Fruit fly (Drosophila melanogaster) whole organism, embryonic: ENCODE data around the gene CG12115.
A peak's percentile ranks its signal among the peaks of the same experiment; 100 is the strongest.

Source experiments
- Abd-B ChIP-seq: fragments of 200-800 bp; sonication (Bioruptor generic); optimal IDR thresholded peaks from 2 replicates; lab custom pipeline; 2018; ENCODE audit warnings: missing biosample characterization, mild to moderate bottlenecking, missing genetic modification characterization, moderate library complexity
- Bdp1 ChIP-seq: fragments of 200-800 bp; sonication (Bioruptor generic); optimal IDR thresholded peaks from 3 replicates; lab custom pipeline; 2016; ENCODE audit warnings: missing biosample characterization, missing genetic modification characterization
- CG10209 ChIP-seq: fragments of 200-800 bp; sonication (Bioruptor generic); optimal IDR thresholded peaks from 3 replicates; lab custom pipeline; 2017; ENCODE audit warnings: missing biosample characterization, mild to moderate bottlenecking, missing genetic modification characterization, missing genetic modification reagents
- CG10267 ChIP-seq: fragments of 200-800 bp; sonication (Bioruptor generic); optimal IDR thresholded peaks from 2 replicates; lab custom pipeline; 2018; ENCODE audit warnings: missing biosample characterization, mild to moderate bottlenecking, missing genetic modification characterization, moderate library complexity
- CG12071 ChIP-seq: fragments of 200-800 bp; sonication (Bioruptor generic); optimal IDR thresholded peaks from 3 replicates; lab custom pipeline; 2018; ENCODE audit warnings: missing biosample characterization, mild to moderate bottlenecking, missing genetic modification characterization
- CG12219 ChIP-seq: fragments of 200-800 bp; sonication (Bioruptor generic); optimal IDR thresholded peaks from 3 replicates; lab custom pipeline; 2018; ENCODE audit warnings: missing biosample characterization, mild to moderate bottlenecking, missing genetic modification characterization
- CG13287 ChIP-seq: fragments of 200-800 bp; sonication (Bioruptor generic); IDR thresholded peaks from 2 replicates; pipeline ENCODE4 v1.3.6; 2022; ENCODE audit warnings: missing biosample characterization, missing genetic modification characterization; ENCODE audit not compliant: partially characterized antibody
- CG13424 ChIP-seq: fragments of 200-800 bp; sonication (Bioruptor generic); optimal IDR thresholded peaks from 2 replicates; lab custom pipeline; 2019; ENCODE audit warnings: missing biosample characterization, mild to moderate bottlenecking, missing genetic modification characterization, moderate library complexity
- CG14050 ChIP-seq: fragments of 200-800 bp; sonication (Bioruptor generic); IDR thresholded peaks from 3 replicates; pipeline ENCODE4 v1.3.6; 2022; ENCODE audit warnings: missing biosample characterization, missing genetic modification characterization
- CG14441 ChIP-seq: fragments of 200-800 bp; sonication (Bioruptor generic); IDR thresholded peaks from 2 replicates; pipeline ENCODE4 v1.3.6; 2022; ENCODE audit warnings: missing biosample characterization, missing genetic modification characterization
- CG14965 ChIP-seq: fragments of 200-800 bp; sonication (Bioruptor generic); optimal IDR thresholded peaks from 2 replicates; lab custom pipeline; 2016; ENCODE audit warnings: missing biosample characterization, missing genetic modification characterization, borderline replicate concordance
- CG15479 ChIP-seq: fragments of 200-800 bp; sonication (Bioruptor generic); optimal IDR thresholded peaks from 3 replicates; lab custom pipeline; 2019; ENCODE audit warnings: missing biosample characterization, mild to moderate bottlenecking, missing genetic modification characterization, moderate library complexity
- CG15514 ChIP-seq: fragments of 200-800 bp; sonication (Bioruptor generic); optimal IDR thresholded peaks from 3 replicates; lab custom pipeline; 2017; ENCODE audit warnings: missing biosample characterization, missing genetic modification characterization, mild to moderate bottlenecking, moderate library complexity, missing genetic modification reagents
- CG17361 ChIP-seq: fragments of 200-800 bp; sonication (Bioruptor generic); IDR thresholded peaks from 3 replicates; pipeline ENCODE4 v1.3.6; 2022; ENCODE audit warnings: missing biosample characterization, missing genetic modification characterization
- CG17612 ChIP-seq: fragments of 200-800 bp; sonication (Bioruptor generic); IDR thresholded peaks from 2 replicates; pipeline ENCODE4 v1.3.6; 2022; ENCODE audit warnings: missing biosample characterization, missing genetic modification characterization
- CG17802 ChIP-seq: fragments of 200-800 bp; sonication (Bioruptor generic); optimal IDR thresholded peaks from 2 replicates; lab custom pipeline; 2018; ENCODE audit warnings: missing biosample characterization, mild to moderate bottlenecking, missing genetic modification characterization, moderate library complexity
- CG2202 ChIP-seq: fragments of 200-800 bp; sonication (Bioruptor generic); optimal IDR thresholded peaks from 2 replicates; lab custom pipeline; 2018; ENCODE audit warnings: missing biosample characterization, mild to moderate bottlenecking, missing genetic modification characterization
- CG31224 ChIP-seq: fragments of 200-800 bp; sonication (Bioruptor generic); IDR thresholded peaks from 2 replicates; pipeline ENCODE4 v1.3.6; 2022; ENCODE audit warnings: missing biosample characterization, missing genetic modification characterization
- CG32767 ChIP-seq: fragments of 200-800 bp; sonication (Bioruptor generic); IDR thresholded peaks from 2 replicates; pipeline ENCODE4 v1.3.6; 2022; ENCODE audit warnings: missing biosample characterization, missing genetic modification characterization
- CG3281 ChIP-seq: fragments of 200-800 bp; sonication (Bioruptor generic); optimal IDR thresholded peaks from 3 replicates; lab custom pipeline; 2017; ENCODE audit warnings: missing biosample characterization, mild to moderate bottlenecking, missing genetic modification characterization
- CG34224 ChIP-seq: fragments of 200-800 bp; sonication (Bioruptor generic); IDR thresholded peaks from 3 replicates; pipeline ENCODE4 v1.3.6; 2022; ENCODE audit warnings: missing biosample characterization, missing genetic modification characterization; ENCODE audit not compliant: partially characterized antibody
- CG42726 ChIP-seq: fragments of 200-800 bp; sonication (Bioruptor generic); IDR thresholded peaks from 2 replicates; pipeline ENCODE4 v1.3.6; 2022; ENCODE audit warnings: missing biosample characterization, missing genetic modification characterization; ENCODE audit not compliant: partially characterized antibody
- CG4730 ChIP-seq: fragments of 200-800 bp; sonication (Bioruptor generic); IDR thresholded peaks from 2 replicates; pipeline ENCODE4 v1.3.6; 2022; ENCODE audit warnings: missing biosample characterization, missing genetic modification characterization
- CG7556 ChIP-seq: fragments of 200-800 bp; sonication (Bioruptor generic); optimal IDR thresholded peaks from 2 replicates; lab custom pipeline; 2017; ENCODE audit warnings: missing biosample characterization, mild to moderate bottlenecking, missing genetic modification characterization
- Ets97D ChIP-seq: fragments of 200-800 bp; sonication (Bioruptor generic); optimal IDR thresholded peaks from 3 replicates; lab custom pipeline; 2016; ENCODE audit warnings: missing biosample characterization, missing genetic modification characterization
- HHEX ChIP-seq: fragments of 200-800 bp; sonication (Bioruptor generic); optimal IDR thresholded peaks from 3 replicates; lab custom pipeline; 2017; ENCODE audit warnings: missing biosample characterization, mild to moderate bottlenecking, missing genetic modification characterization, missing genetic modification reagents
- Side ChIP-seq: fragments of 200-800 bp; sonication (Bioruptor generic); optimal IDR thresholded peaks from 2 replicates; lab custom pipeline; 2016; ENCODE audit warnings: missing biosample characterization, missing genetic modification characterization
- caup ChIP-seq: fragments of 200-800 bp; sonication (Bioruptor generic); optimal IDR thresholded peaks from 3 replicates; lab custom pipeline; 2017; ENCODE audit warnings: missing biosample characterization, mild to moderate bottlenecking, missing genetic modification characterization, moderate library complexity; ENCODE audit not compliant: severe bottlenecking
- chn ChIP-seq: fragments of 200-800 bp; sonication (Bioruptor generic); optimal IDR thresholded peaks from 2 replicates; lab custom pipeline; 2016; ENCODE audit warnings: missing biosample characterization, missing genetic modification characterization
- crol ChIP-seq: fragments of 200-800 bp; sonication (Bioruptor generic); IDR thresholded peaks from 2 replicates; pipeline ENCODE4 v1.3.6; 2022; ENCODE audit warnings: missing biosample characterization, missing genetic modification characterization
- da ChIP-seq: fragments of 200-800 bp; sonication (Bioruptor generic); optimal IDR thresholded peaks from 2 replicates; lab custom pipeline; 2016; ENCODE audit warnings: missing biosample characterization, missing genetic modification characterization
- dpn ChIP-seq, 2 experiments: fragments of 200-800 bp; sonication (Bioruptor generic); optimal IDR thresholded peaks; 3 replicates each; lab custom pipeline; 2016; ENCODE audit warnings: missing biosample characterization in 2 of 2, missing genetic modification characterization in 2 of 2
- ewg ChIP-seq: fragments of 200-800 bp; sonication (Bioruptor generic); optimal IDR thresholded peaks from 3 replicates; lab custom pipeline; 2017; ENCODE audit warnings: mild to moderate bottlenecking, missing biosample characterization, missing genetic modification reagents, missing genetic modification characterization
- exex ChIP-seq: fragments of 200-800 bp; sonication (Bioruptor generic); optimal IDR thresholded peaks from 4 replicates; lab custom pipeline; 2018; ENCODE audit warnings: missing biosample characterization, mild to moderate bottlenecking, missing genetic modification characterization, moderate library complexity
- eyg ChIP-seq: fragments of 200-800 bp; sonication (Bioruptor generic); optimal IDR thresholded peaks from 3 replicates; lab custom pipeline; 2016; ENCODE audit warnings: missing biosample characterization, missing genetic modification characterization
- fu2 ChIP-seq: fragments of 200-800 bp; sonication (Bioruptor generic); optimal IDR thresholded peaks from 2 replicates; lab custom pipeline; 2016; ENCODE audit warnings: missing biosample characterization, missing genetic modification characterization
- gro ChIP-seq: fragments of 200-800 bp; sonication (Bioruptor generic); optimal IDR thresholded peaks from 2 replicates; lab custom pipeline; 2016; ENCODE audit warnings: missing biosample characterization, missing genetic modification characterization
- gt ChIP-seq: fragments of 200-800 bp; sonication (Bioruptor generic); IDR thresholded peaks from 2 replicates; pipeline ENCODE4 v1.3.6; 2022; ENCODE audit warnings: missing biosample characterization, missing genetic modification characterization
- inv ChIP-seq: fragments of 200-800 bp; sonication (Bioruptor generic); IDR thresholded peaks from 2 replicates; pipeline ENCODE4 v1.3.6; 2022; ENCODE audit warnings: missing biosample characterization, missing genetic modification characterization; ENCODE audit not compliant: partially characterized antibody
- lilli ChIP-seq: fragments of 200-800 bp; sonication (Bioruptor generic); optimal IDR thresholded peaks from 3 replicates; lab custom pipeline; 2016; ENCODE audit warnings: missing biosample characterization, missing genetic modification characterization
- nom ChIP-seq: fragments of 200-800 bp; sonication (Bioruptor generic); optimal IDR thresholded peaks from 2 replicates; lab custom pipeline; 2017; ENCODE audit warnings: missing biosample characterization, missing genetic modification characterization, mild to moderate bottlenecking, moderate library complexity, missing genetic modification reagents
- onecut ChIP-seq: fragments of 200-800 bp; sonication (Bioruptor generic); IDR thresholded peaks from 2 replicates; pipeline ENCODE4 v1.3.6; 2022; ENCODE audit warnings: missing biosample characterization, missing genetic modification characterization
- pho ChIP-seq: fragments of 200-800 bp; sonication (Bioruptor generic); optimal IDR thresholded peaks from 2 replicates; lab custom pipeline; 2016; ENCODE audit warnings: missing biosample characterization, missing genetic modification characterization
- pnt ChIP-seq: fragments of 200-800 bp; sonication (Bioruptor generic); optimal IDR thresholded peaks from 3 replicates; lab custom pipeline; 2016; ENCODE audit warnings: missing biosample characterization, missing genetic modification characterization
- pros ChIP-seq: fragments of 200-800 bp; sonication (Bioruptor generic); optimal IDR thresholded peaks from 3 replicates; lab custom pipeline; 2019; ENCODE audit warnings: missing biosample characterization, mild to moderate bottlenecking, missing genetic modification characterization, moderate library complexity
- pzg ChIP-seq: fragments of 200-800 bp; sonication (Bioruptor generic); optimal IDR thresholded peaks from 3 replicates; lab custom pipeline; 2018; ENCODE audit warnings: missing biosample characterization, mild to moderate bottlenecking, missing genetic modification characterization, moderate library complexity
- run ChIP-seq: fragments of 200-800 bp; sonication (Bioruptor generic); optimal IDR thresholded peaks from 3 replicates; lab custom pipeline; 2018; ENCODE audit warnings: missing biosample characterization, mild to moderate bottlenecking, missing genetic modification characterization
- scrt ChIP-seq: fragments of 200-800 bp; sonication (Bioruptor generic); optimal IDR thresholded peaks from 2 replicates; lab custom pipeline; 2018; ENCODE audit warnings: missing biosample characterization, mild to moderate bottlenecking, missing genetic modification characterization, moderate library complexity
- sna ChIP-seq: fragments of 200-800 bp; sonication (Bioruptor generic); IDR thresholded peaks from 2 replicates; pipeline ENCODE4 v1.3.6; 2022; ENCODE audit warnings: missing biosample characterization, missing genetic modification characterization; ENCODE audit not compliant: partially characterized antibody
- toy ChIP-seq: fragments of 200-800 bp; sonication (Bioruptor generic); IDR thresholded peaks from 2 replicates; pipeline ENCODE4 v1.3.6; 2022; ENCODE audit warnings: missing biosample characterization, missing genetic modification characterization

CG12115 gene

dm6 chrX:9196362-9196761 is 6.0 kb upstream of the CG12115 start, which contains the start of gene CG12118 (continued):
- TF ChIP-seq Side (peak; percentile 3), gro (GFP tag; lab: Kevin White, UChicago) (peak; percentile 15), lilli (GFP tag; lab: Kevin White, UChicago) (peak; percentile 82), exex (tag; lab: Kevin White, UChicago) (peak; percentile 50), da (GFP tag; lab: Kevin White, UChicago) (no peak), dpn (GFP tag; optimal IDR thresholded peaks at IDR 0.05; lab: Kevin White, UChicago) (peak; percentile 21 to 88), CG14050 (peak; percentile 65), CG10267 (peak; percentile 81), CG15514 (peak; percentile 88), chn (GFP tag; lab: Kevin White, UChicago) (peak; percentile 57), Bdp1 (GFP tag; lab: Kevin White, UChicago) (peak; percentile 43), CG42726 (GFP tag; lab: Robert Waterston, UW) (peak; percentile 70; the same call in 1 of the 2 replicates), CG12071 (GFP tag; lab: Kevin White, UChicago) (no peak), CG32767 (GFP tag; lab: Robert Waterston, UW) (peak; percentile 68; the same call in 1 of the 2 replicates), fu2 (GFP tag; lab: Kevin White, UChicago) (no peak), CG15479 (GFP tag; lab: Kevin White, UChicago) (no peak), pho (GFP tag; lab: Kevin White, UChicago) (peak; percentile 56), CG3281 (peak; percentile 47), run (tag; lab: Kevin White, UChicago) (no peak), CG10209 (peak; percentile 80), Abd-B (GFP tag; lab: Kevin White, UChicago) (peak; percentile 63), scrt (GFP tag; lab: Kevin White, UChicago) (peak; percentile 43), eyg (GFP tag; lab: Kevin White, UChicago) (no peak), CG34224 (GFP tag; lab: Robert Waterston, UW) (peak; percentile 91), CG7556 (peak; percentile 78), caup (peak; percentile 62), CG14441 (peak; percentile 78), ewg (peak; percentile 33), CG4730 (GFP tag; lab: Robert Waterston, UW) (peak; percentile 59; the same call in 1 of the 2 replicates), HHEX (GFP tag; lab: Kevin White, UChicago) (peak; percentile 19), inv (GFP tag; lab: Robert Waterston, UW) (peak; percentile 73), onecut (GFP tag; lab: Robert Waterston, UW) (peak; percentile 14; the same call in 1 of the 2 replicates), CG12219 (GFP tag; lab: Kevin White, UChicago) (no peak), gt (GFP tag; lab: Robert Waterston, UW) (no peak), pzg (peak; percentile 49), CG31224 (GFP tag; lab: Robert Waterston, UW) (peak; percentile 79), CG17802 (peak; percentile 25), CG14965 (no peak), nom (GFP tag; lab: Kevin White, UChicago) (no peak), CG2202 (peak; percentile 39), CG13287 (GFP tag; lab: Robert Waterston, UW) (peak; percentile 96), pnt (no peak), CG17361 (GFP tag; lab: Robert Waterston, UW) (peak; percentile 80), pros (GFP tag; lab: Kevin White, UChicago) (no peak), crol (no peak), Ets97D (peak; percentile 36), toy (GFP tag; lab: Robert Waterston, UW) (no peak), CG13424 (tag; lab: Kevin White, UChicago) (peak; percentile 84), CG17612 (GFP tag; lab: Robert Waterston, UW) (peak; percentile 65), sna (peak; percentile 95)
